Fruit fly (Drosophila melanogaster) whole organism, embryonic: Measurements from ENCODE around the gene Dpm2.

Experiments
- Adf1 ChIP-seq: fragments of 200-800 bp; sonication (Bioruptor generic); IDR thresholded peaks from 2 replicates; pipeline ENCODE4 v1.3.6; 2022; ENCODE audit warnings: missing biosample characterization, missing genetic modification characterization
- Atf6 ChIP-seq: fragments of 200-800 bp; sonication (Bioruptor generic); IDR thresholded peaks from 2 replicates; pipeline ENCODE4 v1.3.6; 2022; ENCODE audit warnings: missing biosample characterization, missing genetic modification characterization
- C15 ChIP-seq: fragments of 200-800 bp; sonication (Bioruptor generic); IDR thresholded peaks from 3 replicates; pipeline ENCODE4 v1.3.6; 2022; ENCODE audit warnings: missing biosample characterization, missing genetic modification characterization
- CG10462 ChIP-seq: fragments of 200-800 bp; sonication (Bioruptor generic); optimal IDR thresholded peaks from 2 replicates; lab custom pipeline; 2016; ENCODE audit warnings: missing biosample characterization, missing genetic modification characterization
- CG11398 ChIP-seq: fragments of 200-800 bp; sonication (Bioruptor generic); optimal IDR thresholded peaks from 2 replicates; lab custom pipeline; 2016; ENCODE audit warnings: missing biosample characterization, missing genetic modification characterization
- CG12071 ChIP-seq: fragments of 200-800 bp; sonication (Bioruptor generic); optimal IDR thresholded peaks from 3 replicates; lab custom pipeline; 2018; ENCODE audit warnings: missing biosample characterization, mild to moderate bottlenecking, missing genetic modification characterization
- CG12391 ChIP-seq: fragments of 200-800 bp; sonication (Bioruptor generic); optimal IDR thresholded peaks from 3 replicates; lab custom pipeline; 2018; ENCODE audit warnings: missing biosample characterization, mild to moderate bottlenecking, missing genetic modification characterization, moderate library complexity
- CG13775 ChIP-seq: fragments of 200-800 bp; sonication (Bioruptor generic); optimal IDR thresholded peaks from 3 replicates; lab custom pipeline; 2017; ENCODE audit warnings: missing biosample characterization, mild to moderate bottlenecking, missing genetic modification characterization
- CG16863 ChIP-seq: fragments of 200-800 bp; sonication (Bioruptor generic); optimal IDR thresholded peaks from 3 replicates; lab custom pipeline; 2016; ENCODE audit warnings: missing biosample characterization, missing genetic modification characterization
- CG17359 ChIP-seq: fragments of 200-800 bp; sonication (Bioruptor generic); optimal IDR thresholded peaks from 3 replicates; lab custom pipeline; 2018; ENCODE audit warnings: missing biosample characterization, mild to moderate bottlenecking, missing genetic modification characterization, moderate library complexity
- CG18011 ChIP-seq: fragments of 200-800 bp; sonication (Bioruptor generic); optimal IDR thresholded peaks from 2 replicates; lab custom pipeline; 2017; ENCODE audit warnings: missing biosample characterization, missing genetic modification characterization, mild to moderate bottlenecking, moderate library complexity, missing genotype
- CG4282 ChIP-seq: fragments of 200-800 bp; sonication (Bioruptor generic); optimal IDR thresholded peaks from 2 replicates; lab custom pipeline; 2016; ENCODE audit warnings: missing biosample characterization, missing genetic modification characterization
- CG6854 ChIP-seq: fragments of 200-800 bp; sonication (Bioruptor generic); optimal IDR thresholded peaks from 3 replicates; lab custom pipeline; 2017; ENCODE audit warnings: missing biosample characterization, mild to moderate bottlenecking, missing genetic modification characterization
- CG7928 ChIP-seq: fragments of 200-800 bp; sonication (Bioruptor generic); optimal IDR thresholded peaks from 2 replicates; lab custom pipeline; 2017; ENCODE audit warnings: missing biosample characterization, mild to moderate bottlenecking, missing genetic modification characterization
- CG8388 ChIP-seq: fragments of 200-800 bp; sonication (Bioruptor generic); optimal IDR thresholded peaks from 2 replicates; lab custom pipeline; 2019; ENCODE audit warnings: missing biosample characterization, mild to moderate bottlenecking, missing genetic modification characterization, moderate library complexity
- CG9215 ChIP-seq: fragments of 200-800 bp; sonication (Bioruptor generic); IDR thresholded peaks from 2 replicates; pipeline ENCODE4 v1.3.6; 2022; ENCODE audit warnings: missing biosample characterization, missing genetic modification characterization
- CG9609 ChIP-seq: fragments of 200-800 bp; sonication (Bioruptor generic); optimal IDR thresholded peaks from 3 replicates; lab custom pipeline; 2016; ENCODE audit warnings: missing biosample characterization, missing genetic modification characterization
- D ChIP-seq, 2 experiments: fragments of 200-800 bp in 1 of 2; fragments of >200 bp in 1 of 2; sonication (Bioruptor generic) in 1 of 2; optimal IDR thresholded peaks; 2 replicates in 1 of 2; 3 replicates in 1 of 2; lab custom pipeline; 2017; ENCODE audit warnings: mild to moderate bottlenecking in 1 of 2, missing biosample characterization in 1 of 2, missing genetic modification characterization in 1 of 2, missing genetic modification reagents in 1 of 2
- Dip2 ChIP-seq: fragments of 200-800 bp; sonication (Bioruptor generic); IDR thresholded peaks from 2 replicates; pipeline ENCODE4 v1.3.6; 2022; ENCODE audit warnings: missing biosample characterization, missing genetic modification characterization
- Doc2 ChIP-seq: fragments of 200-800 bp; sonication (Bioruptor generic); IDR thresholded peaks from 2 replicates; pipeline ENCODE4 v1.3.6; 2022; ENCODE audit warnings: missing biosample characterization, missing genetic modification characterization
- Gug ChIP-seq: fragments of 200-800 bp; sonication (Bioruptor generic); IDR thresholded peaks from 4 replicates; pipeline ENCODE4 v1.3.6; 2022; ENCODE audit warnings: missing biosample characterization, missing genetic modification characterization
- HLH4C ChIP-seq: fragments of 200-800 bp; sonication (Bioruptor generic); IDR thresholded peaks from 3 replicates; pipeline ENCODE4 v1.3.6; 2022; ENCODE audit warnings: missing biosample characterization, missing genetic modification characterization; ENCODE audit not compliant: partially characterized antibody
- HLHmδ ChIP-seq: fragments of 200-800 bp; sonication (Bioruptor generic); optimal IDR thresholded peaks from 2 replicates; lab custom pipeline; 2018; ENCODE audit warnings: missing biosample characterization, mild to moderate bottlenecking, missing genetic modification characterization, moderate library complexity
- Hr3 ChIP-seq: fragments of 200-800 bp; sonication (Bioruptor generic); optimal IDR thresholded peaks from 3 replicates; lab custom pipeline; 2016; ENCODE audit warnings: missing biosample characterization, missing genetic modification characterization
- Hr39 ChIP-seq: fragments of >200 bp; optimal IDR thresholded peaks from 2 replicates; lab custom pipeline; 2017
- Optix ChIP-seq: fragments of 200-800 bp; sonication (Bioruptor generic); IDR thresholded peaks from 3 replicates; pipeline ENCODE4 v1.3.6; 2022; ENCODE audit warnings: missing biosample characterization, missing genetic modification characterization
- Ravus ChIP-seq: fragments of 200-800 bp; sonication (Bioruptor generic); IDR thresholded peaks from 2 replicates; pipeline ENCODE4 v1.3.6; 2022; ENCODE audit warnings: missing biosample characterization, missing genetic modification characterization
- Tbp ChIP-seq: fragments of >200 bp; optimal IDR thresholded peaks from 2 replicates; lab custom pipeline; 2018; ENCODE audit warnings: missing biosample characterization, missing genetic modification characterization
- Xbp1 ChIP-seq: fragments of 200-800 bp; sonication (Bioruptor generic); optimal IDR thresholded peaks from 3 replicates; lab custom pipeline; 2016; ENCODE audit warnings: missing biosample characterization, mild to moderate bottlenecking, missing genetic modification characterization
- Xrp1 ChIP-seq: fragments of 200-800 bp; sonication (Bioruptor generic); IDR thresholded peaks from 2 replicates; pipeline ENCODE4 v1.3.6; 2022; ENCODE audit warnings: missing biosample characterization, missing genetic modification characterization
- bab2 ChIP-seq: fragments of 200-800 bp; sonication (Bioruptor generic); optimal IDR thresholded peaks from 2 replicates; lab custom pipeline; 2016; ENCODE audit warnings: missing biosample characterization, missing genetic modification characterization
- br ChIP-seq: fragments of >200 bp; optimal IDR thresholded peaks from 2 replicates; lab custom pipeline; 2017
- crol ChIP-seq: fragments of 200-800 bp; sonication (Bioruptor generic); IDR thresholded peaks from 2 replicates; pipeline ENCODE4 v1.3.6; 2022; ENCODE audit warnings: missing biosample characterization, missing genetic modification characterization
- dm ChIP-seq: fragments of 200-800 bp; sonication (Bioruptor generic); optimal IDR thresholded peaks from 3 replicates; lab custom pipeline; 2016; ENCODE audit warnings: missing biosample characterization, missing genetic modification characterization
- dmrt99B ChIP-seq: fragments of 200-800 bp; sonication (Bioruptor generic); optimal IDR thresholded peaks from 2 replicates; lab custom pipeline; 2018; ENCODE audit warnings: missing biosample characterization, mild to moderate bottlenecking, missing genetic modification characterization, moderate library complexity
- dpn ChIP-seq, 2 experiments: fragments of 200-800 bp; sonication (Bioruptor generic); optimal IDR thresholded peaks; 3 replicates each; lab custom pipeline; 2016; ENCODE audit warnings: missing biosample characterization in 2 of 2, missing genetic modification characterization in 2 of 2
- fru ChIP-seq: fragments of >200 bp; optimal IDR thresholded peaks from 2 replicates; lab custom pipeline; 2017
- hbn ChIP-seq: fragments of 200-800 bp; sonication (Bioruptor generic); IDR thresholded peaks from 2 replicates; pipeline ENCODE4 v1.3.6; 2022; ENCODE audit warnings: missing biosample characterization, missing genetic modification characterization; ENCODE audit not compliant: partially characterized antibody
- hkb ChIP-seq, 2 experiments: fragments of 200-800 bp in 1 of 2; fragments of >200 bp in 1 of 2; sonication (Bioruptor generic) in 1 of 2; IDR thresholded peaks in 1 of 2; optimal IDR thresholded peaks in 1 of 2; 2 replicates each; pipeline versions ENCODE4 v1.3.6 to Lab custom; 2017 to 2022; ENCODE audit warnings: missing biosample characterization in 1 of 2, missing genetic modification characterization in 1 of 2
- kay ChIP-seq: fragments of 200-800 bp; sonication (Bioruptor generic); optimal IDR thresholded peaks from 2 replicates; lab custom pipeline; 2016; ENCODE audit warnings: missing biosample characterization, missing genetic modification characterization
- lab ChIP-seq: fragments of 200-800 bp; sonication (Bioruptor generic); optimal IDR thresholded peaks from 3 replicates; lab custom pipeline; 2017; ENCODE audit warnings: missing biosample characterization, missing genetic modification characterization, mild to moderate bottlenecking, moderate library complexity, missing genetic modification reagents
- lola ChIP-seq, 3 experiments: fragments of >200 bp in 2 of 3; fragments of 200-800 bp in 1 of 3; sonication (Bioruptor generic) in 1 of 3; optimal IDR thresholded peaks; 2 replicates each; lab custom pipeline; 2017 to 2019; ENCODE audit warnings: missing biosample characterization in 3 of 3, missing genetic modification characterization in 3 of 3, mild to moderate bottlenecking in 1 of 3, moderate library complexity in 1 of 3
- rib ChIP-seq: fragments of 200-800 bp; sonication (Bioruptor generic); IDR thresholded peaks from 2 replicates; pipeline ENCODE4 v1.3.6; 2022; ENCODE audit warnings: missing biosample characterization, missing genetic modification characterization
- salm ChIP-seq: fragments of 200-800 bp; sonication (Bioruptor generic); optimal IDR thresholded peaks from 2 replicates; lab custom pipeline; 2018; ENCODE audit warnings: missing biosample characterization, mild to moderate bottlenecking, missing genetic modification characterization
- slp2 ChIP-seq: fragments of 200-800 bp; sonication (Bioruptor generic); optimal IDR thresholded peaks from 2 replicates; lab custom pipeline; 2016; ENCODE audit warnings: missing biosample characterization, missing genetic modification characterization
- sr ChIP-seq: fragments of 200-800 bp; sonication (Bioruptor generic); IDR thresholded peaks from 3 replicates; pipeline ENCODE4 v1.3.6; 2022; ENCODE audit warnings: missing biosample characterization, missing genetic modification characterization
- tgo ChIP-seq: fragments of 200-800 bp; sonication (Bioruptor generic); IDR thresholded peaks from 3 replicates; pipeline ENCODE4 v1.3.6; 2022; ENCODE audit warnings: missing biosample characterization, missing genetic modification characterization
- trem ChIP-seq: fragments of 200-800 bp; optimal IDR thresholded peaks from 3 replicates; lab custom pipeline; 2019; ENCODE audit warnings: missing biosample characterization, mild to moderate bottlenecking, missing genetic modification characterization, moderate library complexity
- vvl ChIP-seq: fragments of 200-800 bp; sonication (Bioruptor generic); IDR thresholded peaks from 2 replicates; pipeline ENCODE4 v1.3.6; 2022; ENCODE audit warnings: missing biosample characterization, missing genetic modification characterization

Dpm2 gene

dm6 chr3L:3325925-3326903, 6.9 kb downstream of the Dpm2 start, which contains the start of gene Gtpx (continued):
- no peak for TF ChIP-seq salm (tag; lab: Kevin White, UChicago)
- TF ChIP-seq Hr39 (lab: Kevin White, UChicago) = no peak
- TF ChIP-seq CG13775 (GFP tag; lab: Kevin White, UChicago) = peak; percentile 48
- TF ChIP-seq CG9609 (GFP tag; lab: Kevin White, UChicago) = no peak
- TF ChIP-seq C15 (GFP tag; lab: Robert Waterston, UW) = no peak
- TF ChIP-seq kay = peak; percentile 20
- TF ChIP-seq D (optimal IDR thresholded peaks at IDR 0.05; lab: Kevin White, UChicago) = no peak
- TF ChIP-seq D (GFP tag; optimal IDR thresholded peaks at IDR 0.05; lab: Kevin White, UChicago) = no peak
- no peak for TF ChIP-seq CG12071 (GFP tag; lab: Kevin White, UChicago)
- no peak for TF ChIP-seq hbn (GFP tag; lab: Robert Waterston, UW)
- no peak for TF ChIP-seq Optix (GFP tag; lab: Robert Waterston, UW)
- no peak for TF ChIP-seq Dip2 (GFP tag; lab: Robert Waterston, UW)
- TF ChIP-seq sr (GFP tag; lab: Robert Waterston, UW) = no peak
- no peak for TF ChIP-seq br (lab: Kevin White, UChicago)
- TF ChIP-seq HLH4C (GFP tag; lab: Robert Waterston, UW) = no peak
- TF ChIP-seq HLHmδ (GFP tag; lab: Kevin White, UChicago) = no peak
- no peak for TF ChIP-seq CG11398 (GFP tag; lab: Kevin White, UChicago)
- no peak for TF ChIP-seq CG9215 (GFP tag; lab: Robert Waterston, UW)
- no peak for TF ChIP-seq tgo (GFP tag; lab: Robert Waterston, UW)
- peak; percentile 19 for TF ChIP-seq CG8388 (GFP tag; lab: Kevin White, UChicago)
- TF ChIP-seq CG12391 (tag; lab: Kevin White, UChicago) = peak; percentile 70
- TF ChIP-seq dm (GFP tag; lab: Kevin White, UChicago) = peak; percentile 28
- TF ChIP-seq Adf1 = 0 out of 2 replicates have a peak, but pooled peaks have one; percentile 16
- TF ChIP-seq fru (lab: Kevin White, UChicago) = no peak
- no peak for TF ChIP-seq Ravus (GFP tag; lab: Robert Waterston, UW)
- TF ChIP-seq CG16863 (GFP tag; lab: Kevin White, UChicago) = no peak
- no peak for TF ChIP-seq Gug (GFP tag; lab: Robert Waterston, UW)
- no peak for TF ChIP-seq CG10462 (GFP tag; lab: Kevin White, UChicago)
- TF ChIP-seq trem (tag; lab: Kevin White, UChicago) = peak; percentile 43
- TF ChIP-seq lab (GFP tag; lab: Kevin White, UChicago) = no peak
- TF ChIP-seq Doc2 (GFP tag; lab: Robert Waterston, UW) = no peak
- TF ChIP-seq CG17359 (tag; lab: Kevin White, UChicago) = peak; percentile 9
- TF ChIP-seq lola (GFP tag; optimal IDR thresholded peaks at IDR 0.05; lab: Kevin White, UChicago) = peak in 1 of 3 experiments; percentile 45
- TF ChIP-seq rib = no peak
- TF ChIP-seq CG7928 (GFP tag; lab: Kevin White, UChicago) = no peak
- TF ChIP-seq dpn (GFP tag; optimal IDR thresholded peaks at IDR 0.05; lab: Kevin White, UChicago) = peak; percentile 27 to 57
- peak; percentile 34 for TF ChIP-seq CG18011 (GFP tag; lab: Kevin White, UChicago)
- no peak for TF ChIP-seq dmrt99B (tag; lab: Kevin White, UChicago)
- TF ChIP-seq vvl = peak; percentile 62
- TF ChIP-seq CG6854 (GFP tag; lab: Kevin White, UChicago) = no peak
- TF ChIP-seq hkb (optimal IDR thresholded peaks at IDR 0.05; lab: Kevin White, UChicago) = peak; percentile 90
- no peak for TF ChIP-seq hkb (GFP tag; IDR thresholded peaks at IDR 0.05; lab: Robert Waterston, UW)
- peak; percentile 41 for TF ChIP-seq Hr3
- no peak for TF ChIP-seq crol (GFP tag; lab: Robert Waterston, UW)
- TF ChIP-seq slp2 (GFP tag; lab: Kevin White, UChicago) = no peak
- peak; percentile 57 for TF ChIP-seq Xbp1 (GFP tag; lab: Kevin White, UChicago)
- no peak for TF ChIP-seq Tbp (GFP tag; lab: Kevin White, UChicago)
- no peak for TF ChIP-seq Atf6 (GFP tag; lab: Robert Waterston, UW)
- no peak for TF ChIP-seq bab2
- peak; percentile 33; the same call in 1 of the 2 replicates for TF ChIP-seq Xrp1 (GFP tag; lab: Robert Waterston, UW)
- no peak for TF ChIP-seq CG4282 (GFP tag; lab: Kevin White, UChicago)
